Worm (Caenorhabditis elegans) whole organism, young adult: Measurements from ENCODE around the gene grl-9.

Experiments used
- F49E8.2 ChIP-seq: sonication (generic microtip); optimal IDR thresholded peaks from 3 replicates; lab custom pipeline; 2017; ENCODE audit warnings: missing genetic modification characterization, mild to moderate bottlenecking, missing compliant biosample characterization, antibody characterized with exemption, moderate library complexity; ENCODE audit not compliant: insufficient read depth
- him-1 ChIP-seq: sonication (generic microtip); optimal IDR thresholded peaks from 2 replicates; lab custom pipeline; 2016; ENCODE audit warnings: missing genotype, missing genetic modification reagents, missing genetic modification characterization, missing compliant biosample characterization
- lin-26 ChIP-seq: fragments of 200-800 bp; sonication (Bioruptor generic); IDR thresholded peaks from 2 replicates; pipeline ENCODE4 v1.3.6; 2022; ENCODE audit warnings: missing genetic modification reagents, missing genetic modification characterization, missing compliant biosample characterization
- ztf-22 ChIP-seq: fragments of 200-800 bp; sonication (Bioruptor generic); optimal IDR thresholded peaks from 2 replicates; lab custom pipeline; 2018; ENCODE audit warnings: mild to moderate bottlenecking, missing genetic modification characterization, moderate library complexity, missing compliant biosample characterization

DNA sequence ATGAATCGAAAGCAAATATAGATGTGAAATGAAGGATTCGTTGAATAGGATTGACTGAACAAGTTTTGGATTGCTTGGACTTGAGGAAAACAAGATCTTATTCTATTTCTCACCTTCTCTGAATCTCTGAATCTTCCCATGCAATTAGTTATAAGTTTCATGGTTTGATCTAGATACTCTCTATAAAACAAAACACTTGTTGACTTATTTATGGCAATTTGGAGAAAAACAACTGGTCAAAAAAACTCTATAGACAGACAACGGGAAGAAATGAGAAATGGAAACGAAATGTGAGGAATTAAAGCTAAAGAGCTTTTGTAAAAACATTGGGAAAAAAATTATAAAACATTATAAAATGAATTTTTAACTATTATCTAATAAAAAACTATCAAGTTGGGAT, 36.8 kb downstream of the grl-9 start, which contains the start of gene W02F12.8:
- no peak for TF ChIP-seq lin-26 (GFP tag; lab: Robert Waterston, UW)
- no peak for TF ChIP-seq him-1 (tag; lab: Kevin White, UChicago)
- no peak for TF ChIP-seq F49E8.2 (tag; lab: Kevin White, UChicago)
- no peak for TF ChIP-seq ztf-22 (GFP tag; lab: Kevin White, UChicago)
